Worm (Caenorhabditis elegans) whole organism, L4 larva: ENCODE data around the gene anmt-2.

Source experiments
- ceh-82 ChIP-seq: sonication (generic microtip); optimal IDR thresholded peaks from 2 replicates; lab custom pipeline; 2017; ENCODE audit warnings: missing biosample characterization, missing genetic modification characterization
- dpl-1 ChIP-seq: fragments of 150-350 bp; optimal IDR thresholded peaks from 2 replicates; lab custom pipeline; 2014; ENCODE audit warnings: missing biosample characterization, missing genetic modification reagents, missing genetic modification characterization
- nhr-11 ChIP-seq: fragments of 150-350 bp; optimal IDR thresholded peaks from 2 replicates; lab custom pipeline; 2014; ENCODE audit warnings: missing biosample characterization, missing genetic modification characterization
- nhr-237 ChIP-seq: sonication (generic microtip); optimal IDR thresholded peaks from 2 replicates; lab custom pipeline; 2017; ENCODE audit warnings: missing biosample characterization, missing genetic modification characterization
- nhr-25 ChIP-seq: sonication (generic microtip); optimal IDR thresholded peaks from 2 replicates; lab custom pipeline; 2017; ENCODE audit warnings: missing genetic modification characterization, mild to moderate bottlenecking, missing compliant biosample characterization, antibody characterized with exemption, moderate library complexity, borderline replicate concordance; ENCODE audit not compliant: insufficient read depth
- unc-62 ChIP-seq, 3 experiments: fragments of 150-350 bp in 1 of 3; sonication (generic microtip); optimal IDR thresholded peaks in 2 of 3; peaks in 1 of 3; 1 replicate in 1 of 3; 2 replicates in 2 of 3; lab custom pipeline; 2014 to 2017; ENCODE audit warnings: missing biosample characterization in 3 of 3, missing genetic modification characterization in 3 of 3, missing genetic modification reagents in 3 of 3, missing genotype in 1 of 3

- TF ChIP-seq dpl-1 (GFP tag; lab: Kevin White, UChicago) (no peak), nhr-11 (no peak), nhr-25 (tag; lab: Kevin White, UChicago) (no peak), unc-62 (GFP tag; optimal IDR thresholded peaks at IDR 0.05 in 1 of 2; lab: Kevin White, UChicago) (no peak), unc-62 (tag; optimal IDR thresholded peaks at IDR 0.05; lab: Kevin White, UChicago) (no peak), nhr-237 (tag; lab: Kevin White, UChicago) (no peak), ceh-82 (tag; lab: Kevin White, UChicago) (no peak)
Observed at ce11 chrIII:6147903-6148302, 9.7 kb downstream of the anmt-2 start, which contains the start of gene Y42G9A.2.
